Fruit fly (Drosophila melanogaster) whole organism, embryonic: ENCODE data around the gene CG42812.
A peak's percentile ranks its signal among the peaks of the same experiment; 100 is the strongest.

Experiments used
- Aef1 ChIP-seq: fragments of 200-800 bp; sonication (Bioruptor generic); IDR thresholded peaks from 3 replicates; pipeline ENCODE4 v1.3.6; 2022; ENCODE audit warnings: missing biosample characterization, missing genetic modification characterization
- Atf6 ChIP-seq: fragments of 200-800 bp; sonication (Bioruptor generic); IDR thresholded peaks from 2 replicates; pipeline ENCODE4 v1.3.6; 2022; ENCODE audit warnings: missing biosample characterization, missing genetic modification characterization
- CG13775 ChIP-seq: fragments of 200-800 bp; sonication (Bioruptor generic); optimal IDR thresholded peaks from 3 replicates; lab custom pipeline; 2017; ENCODE audit warnings: missing biosample characterization, mild to moderate bottlenecking, missing genetic modification characterization
- CG14667 ChIP-seq: fragments of 200-800 bp; sonication (Bioruptor generic); IDR thresholded peaks from 2 replicates; pipeline ENCODE4 v1.3.6; 2022; ENCODE audit warnings: missing biosample characterization, missing genetic modification characterization
- CG15696 ChIP-seq: fragments of 200-800 bp; sonication (Bioruptor generic); optimal IDR thresholded peaks from 2 replicates; lab custom pipeline; 2019; ENCODE audit warnings: missing biosample characterization, mild to moderate bottlenecking, missing genetic modification characterization, moderate library complexity
- CG31441 ChIP-seq: fragments of 200-800 bp; sonication (Bioruptor generic); IDR thresholded peaks from 2 replicates; pipeline ENCODE4 v1.3.6; 2022; ENCODE audit warnings: missing biosample characterization, missing genetic modification characterization
- CG34422 ChIP-seq: fragments of 200-800 bp; sonication (Bioruptor generic); IDR thresholded peaks from 3 replicates; pipeline ENCODE4 v1.3.6; 2022; ENCODE audit warnings: missing biosample characterization, missing genetic modification characterization
- CG4360 ChIP-seq: fragments of 200-800 bp; sonication (Bioruptor generic); IDR thresholded peaks from 2 replicates; pipeline ENCODE4 v1.3.6; 2022; ENCODE audit warnings: missing biosample characterization, missing genetic modification characterization
- CG6272 ChIP-seq: fragments of 200-800 bp; sonication (Bioruptor generic); IDR thresholded peaks from 2 replicates; pipeline ENCODE4 v1.3.6; 2022; ENCODE audit warnings: missing biosample characterization, missing genetic modification characterization
- CG7839 ChIP-seq: fragments of 200-800 bp; sonication (Bioruptor generic); optimal IDR thresholded peaks from 3 replicates; lab custom pipeline; 2018; ENCODE audit warnings: missing biosample characterization, mild to moderate bottlenecking, missing genetic modification characterization, moderate library complexity
- Ets65A ChIP-seq: fragments of 200-800 bp; sonication (Bioruptor generic); peaks from one replicate; lab custom pipeline; 2016; ENCODE audit warnings: missing biosample characterization, missing genetic modification characterization
- Meics ChIP-seq: fragments of 200-800 bp; sonication (Bioruptor generic); optimal IDR thresholded peaks from 2 replicates; lab custom pipeline; 2017; ENCODE audit warnings: missing biosample characterization, mild to moderate bottlenecking, missing genetic modification characterization
- NK7.1 ChIP-seq: fragments of 200-800 bp; sonication (Bioruptor generic); optimal IDR thresholded peaks from 3 replicates; lab custom pipeline; 2016; ENCODE audit warnings: missing biosample characterization, missing genetic modification characterization
- Oli ChIP-seq: fragments of 200-800 bp; sonication (Bioruptor generic); optimal IDR thresholded peaks from 2 replicates; lab custom pipeline; 2018; ENCODE audit warnings: missing biosample characterization, mild to moderate bottlenecking, missing genetic modification characterization, moderate library complexity
- Ravus ChIP-seq: fragments of 200-800 bp; sonication (Bioruptor generic); IDR thresholded peaks from 2 replicates; pipeline ENCODE4 v1.3.6; 2022; ENCODE audit warnings: missing biosample characterization, missing genetic modification characterization
- Rx ChIP-seq: fragments of 200-800 bp; sonication (Bioruptor generic); IDR thresholded peaks from 2 replicates; pipeline ENCODE4 v1.3.6; 2022; ENCODE audit warnings: missing biosample characterization, missing genetic modification characterization
- Sox100B ChIP-seq: fragments of 200-800 bp; sonication (Bioruptor generic); optimal IDR thresholded peaks from 3 replicates; lab custom pipeline; 2018; ENCODE audit warnings: missing biosample characterization, mild to moderate bottlenecking, missing genetic modification characterization
- YL-1 ChIP-seq: fragments of 200-800 bp; sonication (Bioruptor generic); optimal IDR thresholded peaks from 3 replicates; lab custom pipeline; 2017; ENCODE audit warnings: missing biosample characterization, mild to moderate bottlenecking, missing genetic modification characterization
- abd-A ChIP-seq: fragments of 200-800 bp; sonication (Bioruptor generic); optimal IDR thresholded peaks from 3 replicates; lab custom pipeline; 2019; ENCODE audit warnings: missing biosample characterization, mild to moderate bottlenecking, missing genetic modification characterization, moderate library complexity
- ac ChIP-seq: fragments of 200-800 bp; sonication (Bioruptor generic); optimal IDR thresholded peaks from 3 replicates; lab custom pipeline; 2017; ENCODE audit warnings: missing biosample characterization, mild to moderate bottlenecking, missing genetic modification characterization
- cwo ChIP-seq: fragments of 200-800 bp; sonication (Bioruptor generic); optimal IDR thresholded peaks from 3 replicates; lab custom pipeline; 2017; ENCODE audit warnings: missing biosample characterization, missing genetic modification characterization, mild to moderate bottlenecking, moderate library complexity, missing genetic modification reagents
- dmrt11E ChIP-seq: fragments of 200-800 bp; sonication (Bioruptor generic); optimal IDR thresholded peaks from 3 replicates; lab custom pipeline; 2018; ENCODE audit warnings: missing biosample characterization, mild to moderate bottlenecking, missing genetic modification characterization, moderate library complexity
- gem ChIP-seq: fragments of 200-800 bp; sonication (Bioruptor generic); optimal IDR thresholded peaks from 2 replicates; lab custom pipeline; 2019; ENCODE audit warnings: missing biosample characterization, mild to moderate bottlenecking, missing genetic modification characterization, moderate library complexity
- gfzf ChIP-seq: fragments of 200-800 bp; sonication (Bioruptor generic); optimal IDR thresholded peaks from 2 replicates; lab custom pipeline; 2016; ENCODE audit warnings: missing biosample characterization, mild to moderate bottlenecking, missing genetic modification characterization, moderate library complexity
- phol ChIP-seq: fragments of 200-800 bp; sonication (Bioruptor generic); optimal IDR thresholded peaks from 3 replicates; lab custom pipeline; 2018; ENCODE audit warnings: missing biosample characterization, mild to moderate bottlenecking, missing genetic modification characterization, moderate library complexity
- repo ChIP-seq: fragments of 200-800 bp; sonication (Bioruptor generic); optimal IDR thresholded peaks from 2 replicates; lab custom pipeline; 2016; ENCODE audit warnings: missing biosample characterization, missing genetic modification characterization
- row ChIP-seq: fragments of 200-800 bp; sonication (Bioruptor generic); IDR thresholded peaks from 3 replicates; pipeline ENCODE4 v1.3.6; 2022; ENCODE audit warnings: missing biosample characterization, missing genetic modification characterization
- schlank ChIP-seq: fragments of 200-800 bp; sonication (Bioruptor generic); optimal IDR thresholded peaks from 2 replicates; lab custom pipeline; 2018; ENCODE audit warnings: missing biosample characterization, mild to moderate bottlenecking, missing genetic modification characterization
- sna ChIP-seq: fragments of 200-800 bp; sonication (Bioruptor generic); IDR thresholded peaks from 2 replicates; pipeline ENCODE4 v1.3.6; 2022; ENCODE audit warnings: missing biosample characterization, missing genetic modification characterization; ENCODE audit not compliant: partially characterized antibody
- tin ChIP-seq: fragments of 200-800 bp; sonication (Bioruptor generic); optimal IDR thresholded peaks from 3 replicates; lab custom pipeline; 2016; ENCODE audit warnings: missing biosample characterization, missing genetic modification characterization
- wdn ChIP-seq: fragments of 200-800 bp; sonication (Bioruptor generic); IDR thresholded peaks from 2 replicates; pipeline ENCODE4 v1.3.6; 2022; ENCODE audit warnings: missing biosample characterization, missing genetic modification characterization
- wek ChIP-seq: fragments of 200-800 bp; sonication (Bioruptor generic); optimal IDR thresholded peaks from 3 replicates; lab custom pipeline; 2018; ENCODE audit warnings: missing biosample characterization, mild to moderate bottlenecking, missing genetic modification characterization, moderate library complexity

Gene CG42812

DNA sequence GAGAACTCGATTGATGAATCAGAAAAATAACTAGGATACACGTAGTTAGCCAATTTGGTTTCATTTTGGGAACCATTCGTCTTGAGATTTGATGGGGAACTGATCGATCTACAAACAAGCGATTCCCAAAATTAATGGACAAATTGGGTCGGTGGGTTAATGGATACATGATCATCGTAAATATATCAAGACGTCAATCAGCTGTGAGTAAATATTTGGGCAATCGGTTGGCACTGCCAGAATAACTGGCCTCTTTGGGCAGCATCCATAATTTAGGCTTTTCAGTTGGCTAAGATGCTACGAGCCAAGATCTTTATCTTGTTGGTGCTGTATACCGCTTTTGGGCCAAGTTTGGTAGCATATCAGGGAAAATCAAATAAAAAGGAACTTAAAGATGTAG lies at the start of gene CG42812, which contains the start of gene CG33341:
Gene CG42812, minus strand, starts transcription at position 101 of the 400 bp plus-strand sequence.
Gene CG33341, plus strand, starts transcription at position 295 of the 400 bp plus-strand sequence.
- no peak for TF ChIP-seq CG34422 (GFP tag; lab: Robert Waterston, UW)
- TF ChIP-seq sna (GFP tag; lab: Robert Waterston, UW), result no peak
- TF ChIP-seq CG14667, result no peak
- TF ChIP-seq Rx (GFP tag; lab: Robert Waterston, UW), result no peak
- TF ChIP-seq gem (tag; lab: Kevin White, UChicago), result no peak
- TF ChIP-seq row (GFP tag; lab: Robert Waterston, UW), result no peak
- TF ChIP-seq Sox100B (GFP tag; lab: Kevin White, UChicago), result no peak
- TF ChIP-seq Atf6 (GFP tag; lab: Robert Waterston, UW), result no peak
- TF ChIP-seq tin (GFP tag; lab: Kevin White, UChicago), result no peak
- no peak for TF ChIP-seq cwo (GFP tag; lab: Kevin White, UChicago)
- no peak for TF ChIP-seq CG31441
- no peak for TF ChIP-seq Oli (tag; lab: Kevin White, UChicago)
- TF ChIP-seq NK7.1 (GFP tag; lab: Kevin White, UChicago), result no peak
- TF ChIP-seq, all 482 proteins: peak for 0

DNA sequence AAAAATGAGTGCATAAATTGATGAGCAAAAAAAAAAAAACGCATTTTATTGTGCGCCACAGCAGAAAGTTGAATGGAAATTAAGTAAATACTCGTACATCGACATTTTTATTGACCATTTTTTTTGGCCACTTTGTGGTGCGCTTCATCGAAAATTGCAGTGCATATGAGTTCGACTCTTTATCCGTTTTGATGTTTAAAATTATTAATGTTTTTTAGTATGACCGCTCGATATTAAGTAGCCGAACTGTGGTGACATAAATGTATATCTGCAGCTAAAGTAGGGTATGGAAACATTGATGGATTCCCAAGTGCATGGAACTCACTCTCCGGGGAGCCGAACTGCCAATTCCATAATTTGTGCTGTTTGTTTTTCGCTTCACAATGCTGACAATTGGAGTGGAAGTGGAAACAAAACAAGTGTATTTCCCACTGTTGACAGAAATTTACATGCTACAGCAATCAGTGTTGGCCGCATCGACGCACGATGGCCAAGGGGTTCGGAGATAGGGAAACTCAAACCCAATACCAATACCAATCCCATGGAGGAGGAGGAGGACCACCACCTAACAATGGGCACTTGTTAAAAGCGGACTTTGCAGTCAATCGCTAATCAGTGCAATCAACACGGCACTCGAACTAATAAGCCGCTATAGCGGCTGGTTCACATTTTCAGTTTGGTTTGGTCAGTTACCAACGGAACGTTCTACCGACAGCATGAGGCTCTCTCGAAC lies 24.4 kb upstream of the CG42812 start, which contains the start of gene CG13616:
Gene CG13616, plus strand, starts transcription at position 683 of the 733 bp plus-strand sequence.
- no peak for TF ChIP-seq repo (GFP tag; lab: Kevin White, UChicago)
- peak; percentile 9 for TF ChIP-seq Ets65A (GFP tag; lab: Kevin White, UChicago)
- TF ChIP-seq ac (GFP tag; lab: Kevin White, UChicago), result no peak
- TF ChIP-seq CG15696, result no peak
- no peak for TF ChIP-seq CG13775 (GFP tag; lab: Kevin White, UChicago)
- no peak for TF ChIP-seq CG7839 (tag; lab: Kevin White, UChicago)

DNA sequence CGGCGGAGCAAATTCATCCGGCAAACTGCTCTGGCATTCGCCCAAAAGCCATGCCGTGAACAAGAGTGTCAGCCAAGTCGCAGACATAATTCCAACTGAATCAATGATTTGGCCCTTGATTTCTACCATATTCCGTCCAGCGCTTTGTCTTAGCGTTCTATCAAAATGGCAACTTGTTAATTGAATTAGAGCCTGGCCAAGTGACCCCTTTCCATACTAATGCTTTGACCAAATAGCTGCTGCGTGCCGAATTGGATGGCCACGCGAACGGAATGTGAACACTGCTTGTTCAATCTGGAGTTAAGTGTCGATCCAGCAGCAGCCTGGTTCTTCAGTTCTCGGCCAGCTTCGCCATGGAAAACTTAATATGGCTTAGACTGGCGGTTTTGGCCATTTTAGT lies 22.3 kb upstream of the CG42812 start, which contains the start of the genes CG5768 and CG13615:
Gene CG5768, minus strand, starts transcription at position 101 of the 400 bp plus-strand sequence.
Gene CG13615, plus strand, starts transcription at position 280 of the 400 bp plus-strand sequence.
- TF ChIP-seq Meics (GFP tag; lab: Kevin White, UChicago) (no peak), phol (tag; lab: Kevin White, UChicago) (no peak), CG4360 (GFP tag; lab: Robert Waterston, UW) (no peak), schlank (tag; lab: Kevin White, UChicago) (no peak), wek (GFP tag; lab: Kevin White, UChicago) (no peak), Sox100B (GFP tag; lab: Kevin White, UChicago) (no peak), abd-A (tag; lab: Kevin White, UChicago) (no peak), Ravus (GFP tag; lab: Robert Waterston, UW) (no peak), wdn (GFP tag; lab: Robert Waterston, UW) (no peak), dmrt11E (tag; lab: Kevin White, UChicago) (no peak), CG6272 (GFP tag; lab: Robert Waterston, UW) (no peak), cwo (GFP tag; lab: Kevin White, UChicago) (no peak), gfzf (GFP tag; lab: Kevin White, UChicago) (no peak), YL-1 (GFP tag; lab: Kevin White, UChicago) (no peak)

dm6 chr3R:24386434-24386833 lies 18.5 kb upstream of the CG42812 start:
- TF ChIP-seq Aef1, result no peak
